Fruit fly (Drosophila melanogaster) whole organism, prepupa: ENCODE measurements around the gene CG14427.

Experiments
- CG10669 ChIP-seq: fragments of 200-800 bp; sonication (Bioruptor generic); optimal IDR thresholded peaks from 3 replicates; lab custom pipeline; 2018; ENCODE audit warnings: missing biosample characterization, mild to moderate bottlenecking, missing genetic modification characterization, moderate library complexity
- CG15336 ChIP-seq: fragments of 200-800 bp; sonication (Bioruptor generic); IDR thresholded peaks from 2 replicates; pipeline ENCODE4 v1.3.6; 2022; ENCODE audit warnings: missing biosample characterization, missing genetic modification characterization
- CG16779 ChIP-seq: fragments of 200-800 bp; sonication (Bioruptor generic); optimal IDR thresholded peaks from 3 replicates; lab custom pipeline; 2017; ENCODE audit warnings: missing biosample characterization, mild to moderate bottlenecking, missing genetic modification characterization
- CG3032 ChIP-seq: fragments of 200-800 bp; optimal IDR thresholded peaks from 2 replicates; lab custom pipeline; 2019; ENCODE audit warnings: missing biosample characterization, mild to moderate bottlenecking, missing genetic modification characterization, moderate library complexity
- CG31627 ChIP-seq: fragments of 200-800 bp; sonication (Bioruptor generic); optimal IDR thresholded peaks from 3 replicates; lab custom pipeline; 2016; ENCODE audit warnings: missing biosample characterization, missing genetic modification characterization
- CG34406 ChIP-seq: fragments of 200-800 bp; sonication (Bioruptor generic); optimal IDR thresholded peaks from 3 replicates; lab custom pipeline; 2016; ENCODE audit warnings: missing biosample characterization, missing genetic modification characterization
- CG4318 ChIP-seq: fragments of 200-800 bp; sonication (Bioruptor generic); optimal IDR thresholded peaks from 3 replicates; lab custom pipeline; 2017; ENCODE audit warnings: missing biosample characterization, mild to moderate bottlenecking, missing genetic modification characterization
- CG6163 ChIP-seq: fragments of 200-800 bp; sonication (Bioruptor generic); IDR thresholded peaks from 3 replicates; pipeline ENCODE4 v1.3.6; 2022; ENCODE audit warnings: missing biosample characterization, missing genetic modification characterization
- CG6276 ChIP-seq: fragments of 200-800 bp; sonication (Bioruptor generic); optimal IDR thresholded peaks from 2 replicates; lab custom pipeline; 2017; ENCODE audit warnings: missing biosample characterization, mild to moderate bottlenecking, missing genetic modification characterization
- CG6792 ChIP-seq: fragments of 200-800 bp; sonication (Bioruptor generic); optimal IDR thresholded peaks from 3 replicates; lab custom pipeline; 2016; ENCODE audit warnings: missing biosample characterization, missing genetic modification characterization
- CG6808 ChIP-seq: fragments of 200-800 bp; sonication (Bioruptor generic); optimal IDR thresholded peaks from 3 replicates; lab custom pipeline; 2017; ENCODE audit warnings: missing biosample characterization, missing genetic modification characterization, mild to moderate bottlenecking, moderate library complexity, missing genetic modification reagents
- CG6854 ChIP-seq: fragments of 200-800 bp; sonication (Bioruptor generic); optimal IDR thresholded peaks from 2 replicates; lab custom pipeline; 2017; ENCODE audit warnings: missing biosample characterization, mild to moderate bottlenecking, missing genetic modification characterization
- CG8119 ChIP-seq: fragments of 200-800 bp; sonication (Bioruptor generic); IDR thresholded peaks from 3 replicates; pipeline ENCODE4 v1.3.6; 2022; ENCODE audit warnings: missing biosample characterization, missing genetic modification characterization
- CG8319 ChIP-seq: fragments of 200-800 bp; sonication (Bioruptor generic); optimal IDR thresholded peaks from 3 replicates; lab custom pipeline; 2016; ENCODE audit warnings: missing biosample characterization, missing genetic modification characterization
- CG9139 ChIP-seq: fragments of 200-800 bp; sonication (Bioruptor generic); optimal IDR thresholded peaks from 3 replicates; lab custom pipeline; 2017; ENCODE audit warnings: missing biosample characterization, mild to moderate bottlenecking, missing genetic modification characterization
- Eip93F ChIP-seq: fragments of 200-800 bp; sonication (Bioruptor generic); optimal IDR thresholded peaks from 2 replicates; lab custom pipeline; 2016; ENCODE audit warnings: missing biosample characterization, mild to moderate bottlenecking, missing genetic modification characterization
- Ets21C ChIP-seq: fragments of 200-800 bp; sonication (Bioruptor generic); optimal IDR thresholded peaks from 3 replicates; lab custom pipeline; 2016; ENCODE audit warnings: missing biosample characterization, missing genetic modification characterization
- Ets96B ChIP-seq: fragments of 200-800 bp; optimal IDR thresholded peaks from 2 replicates; lab custom pipeline; 2019; ENCODE audit warnings: missing biosample characterization, mild to moderate bottlenecking, missing genetic modification characterization, moderate library complexity
- Hr38 ChIP-seq: sonication (Bioruptor generic); optimal IDR thresholded peaks from 2 replicates; lab custom pipeline; 2016; ENCODE audit warnings: missing biosample characterization, missing genetic modification characterization
- Hr39 ChIP-seq: fragments of 200-800 bp; sonication (Bioruptor generic); optimal IDR thresholded peaks from 2 replicates; lab custom pipeline; 2016; ENCODE audit warnings: missing biosample characterization, missing genetic modification characterization
- Hr4 ChIP-seq: fragments of 200-800 bp; sonication (Bioruptor generic); optimal IDR thresholded peaks from 3 replicates; lab custom pipeline; 2016; ENCODE audit warnings: missing biosample characterization, missing genetic modification characterization
- Lpt ChIP-seq: fragments of 200-800 bp; sonication (Bioruptor generic); optimal IDR thresholded peaks from 3 replicates; lab custom pipeline; 2016; ENCODE audit warnings: missing biosample characterization, missing genetic modification characterization
- OdsH ChIP-seq: fragments of 200-800 bp; sonication (Bioruptor generic); optimal IDR thresholded peaks from 3 replicates; lab custom pipeline; 2016; ENCODE audit warnings: missing biosample characterization, missing genetic modification characterization
- Smox ChIP-seq: fragments of 200-800 bp; sonication (Bioruptor generic); optimal IDR thresholded peaks from 3 replicates; lab custom pipeline; 2016; ENCODE audit warnings: missing biosample characterization, missing genetic modification characterization
- Sox102F ChIP-seq: fragments of 200-800 bp; sonication (Bioruptor generic); optimal IDR thresholded peaks from 2 replicates; lab custom pipeline; 2016; ENCODE audit warnings: missing biosample characterization, mild to moderate bottlenecking, missing genetic modification characterization
- acj6 ChIP-seq: fragments of 200-800 bp; sonication (Bioruptor generic); optimal IDR thresholded peaks from 3 replicates; lab custom pipeline; 2016; ENCODE audit warnings: missing biosample characterization, missing genetic modification characterization
- cyc ChIP-seq: fragments of 200-800 bp; sonication (Bioruptor generic); optimal IDR thresholded peaks from 3 replicates; lab custom pipeline; 2016; ENCODE audit warnings: missing biosample characterization, missing genetic modification characterization
- dac ChIP-seq: fragments of 200-800 bp; sonication (Bioruptor generic); optimal IDR thresholded peaks from 2 replicates; lab custom pipeline; 2017; ENCODE audit warnings: missing biosample characterization, mild to moderate bottlenecking, missing genetic modification characterization
- dsx ChIP-seq: fragments of 200-800 bp; optimal IDR thresholded peaks from 3 replicates; lab custom pipeline; 2019; ENCODE audit warnings: missing biosample characterization, mild to moderate bottlenecking, missing genetic modification characterization, moderate library complexity; ENCODE audit not compliant: poor library complexity, severe bottlenecking
- eg ChIP-seq: fragments of 200-800 bp; sonication (Bioruptor generic); IDR thresholded peaks from 3 replicates; pipeline ENCODE4 v1.3.6; 2022; ENCODE audit warnings: missing biosample characterization, missing genetic modification characterization
- esn ChIP-seq: fragments of 200-800 bp; sonication (Bioruptor generic); optimal IDR thresholded peaks from 2 replicates; lab custom pipeline; 2016; ENCODE audit warnings: missing biosample characterization, mild to moderate bottlenecking, missing genetic modification characterization, moderate library complexity
- fd59A ChIP-seq: fragments of 200-800 bp; sonication (Bioruptor generic); optimal IDR thresholded peaks from 2 replicates; lab custom pipeline; 2017; ENCODE audit warnings: missing biosample characterization, mild to moderate bottlenecking, missing genetic modification characterization, missing genetic modification reagents
- fd85E ChIP-seq: fragments of 200-800 bp; sonication (Bioruptor generic); optimal IDR thresholded peaks from 3 replicates; lab custom pipeline; 2016; ENCODE audit warnings: missing biosample characterization, missing genetic modification characterization
- lz ChIP-seq: fragments of 200-800 bp; sonication (Bioruptor generic); optimal IDR thresholded peaks from 3 replicates; lab custom pipeline; 2016; ENCODE audit warnings: missing biosample characterization, missing genetic modification characterization
- net ChIP-seq: fragments of 200-800 bp; sonication (Bioruptor generic); optimal IDR thresholded peaks from 3 replicates; lab custom pipeline; 2016; ENCODE audit warnings: missing biosample characterization, missing genetic modification characterization
- pdm3 ChIP-seq: fragments of 200-800 bp; sonication (Bioruptor generic); optimal IDR thresholded peaks from 3 replicates; lab custom pipeline; 2016; ENCODE audit warnings: missing biosample characterization, missing genetic modification characterization
- ss ChIP-seq, 2 experiments: fragments of 200-800 bp; sonication (Bioruptor generic); optimal IDR thresholded peaks; 2 replicates in 1 of 2; 3 replicates in 1 of 2; lab custom pipeline; 2017 to 2018; ENCODE audit warnings: mild to moderate bottlenecking in 2 of 2, missing biosample characterization in 2 of 2, missing genetic modification characterization in 2 of 2, moderate library complexity in 1 of 2
- svp ChIP-seq: fragments of 200-800 bp; sonication (Bioruptor generic); peaks from one replicate; lab custom pipeline; 2016; ENCODE audit warnings: missing biosample characterization, missing genetic modification characterization
- vri ChIP-seq: fragments of 200-800 bp; sonication (Bioruptor generic); optimal IDR thresholded peaks from 3 replicates; lab custom pipeline; 2016; ENCODE audit warnings: missing biosample characterization, mild to moderate bottlenecking, missing genetic modification characterization

CG14427 gene

DNA sequence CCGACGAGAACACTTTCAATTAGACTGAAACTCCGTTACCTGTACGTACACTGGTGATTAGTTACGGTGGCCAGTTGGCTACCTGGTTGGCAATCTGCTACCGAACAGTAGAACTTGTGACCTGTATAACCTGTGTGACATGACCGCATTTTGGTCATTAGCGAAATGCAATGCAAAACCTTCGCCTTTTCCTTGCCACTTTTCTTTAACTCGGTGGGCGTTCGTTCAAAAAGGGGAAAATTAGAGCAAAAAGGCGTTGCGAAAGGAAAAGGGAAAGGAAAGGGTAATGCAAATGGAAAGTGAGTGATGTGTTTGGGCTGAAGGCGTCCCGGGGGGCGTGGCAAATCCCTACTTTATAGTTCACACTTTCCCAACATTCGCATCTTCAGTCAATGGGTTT is 18.6 kb downstream of the CG14427 start:
- TF ChIP-seq lz (GFP tag; lab: Kevin White, UChicago) (no peak), net (GFP tag; lab: Kevin White, UChicago) (no peak), CG6163 (GFP tag; lab: Robert Waterston, UW) (no peak), cyc (GFP tag; lab: Kevin White, UChicago) (no peak), ss (GFP tag; optimal IDR thresholded peaks at IDR 0.05; lab: Kevin White, UChicago) (no peak), dac (GFP tag; lab: Kevin White, UChicago) (no peak), CG4318 (GFP tag; lab: Kevin White, UChicago) (no peak), Ets96B (tag; lab: Kevin White, UChicago) (no peak), CG15336 (GFP tag; lab: Robert Waterston, UW) (no peak), CG16779 (no peak), Lpt (no peak)

dm6 chrX:7063563-7063962 is 23.2 kb downstream of the CG14427 start:
- TF ChIP-seq Ets96B (tag; lab: Kevin White, UChicago): no peak
- no peak for TF ChIP-seq acj6 (GFP tag; lab: Kevin White, UChicago)
- no peak for TF ChIP-seq CG9139 (GFP tag; lab: Kevin White, UChicago)
- TF ChIP-seq CG8119 (GFP tag; lab: Robert Waterston, UW): no peak
- no peak for TF ChIP-seq CG8319 (GFP tag; lab: Kevin White, UChicago)
- no peak for TF ChIP-seq CG6854
- no peak for TF ChIP-seq vri (GFP tag; lab: Kevin White, UChicago)
- no peak for TF ChIP-seq CG3032
- TF ChIP-seq Hr39 (GFP tag; lab: Kevin White, UChicago): no peak
- TF ChIP-seq OdsH: no peak
- TF ChIP-seq CG34406 (GFP tag; lab: Kevin White, UChicago): no peak
- TF ChIP-seq Hr4 (GFP tag; lab: Kevin White, UChicago): no peak
- no peak for TF ChIP-seq CG6276 (GFP tag; lab: Kevin White, UChicago)
- no peak for TF ChIP-seq dsx (GFP tag; lab: Kevin White, UChicago)
- no peak for TF ChIP-seq CG31627 (GFP tag; lab: Kevin White, UChicago)
- TF ChIP-seq Eip93F: no peak

DNA sequence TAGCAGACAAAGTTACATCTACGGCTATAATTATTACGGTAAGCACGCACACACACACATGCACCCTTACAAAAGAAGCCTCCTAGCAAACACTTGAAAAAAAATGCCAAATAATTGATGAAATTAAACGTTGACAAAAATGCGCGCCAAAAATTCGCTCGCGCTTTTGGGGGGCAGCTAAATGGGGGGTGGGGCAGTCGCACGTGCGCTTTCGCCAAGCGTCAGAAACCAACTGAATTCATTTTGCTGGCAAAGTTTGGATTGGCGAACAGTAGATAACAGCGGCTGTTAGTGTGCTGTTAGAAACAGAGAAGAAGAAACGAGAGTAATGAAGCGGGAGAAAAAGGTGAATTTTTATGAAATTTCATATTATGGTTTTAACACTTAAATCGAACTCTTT is 25.4 kb downstream of the CG14427 start, which contains the start of gene CG12541:
CG12541 (minus strand) TSS at position 218 of the 400 bp plus-strand sequence.
- TF ChIP-seq svp (no peak), CG10669 (GFP tag; lab: Kevin White, UChicago) (peak; percentile 51), pdm3 (peak; percentile 13), CG6163 (GFP tag; lab: Robert Waterston, UW) (0 out of 3 replicates have a peak, but pooled peaks have one; percentile 19)
- TF ChIP-seq, all 60 proteins: peak for 3

DNA sequence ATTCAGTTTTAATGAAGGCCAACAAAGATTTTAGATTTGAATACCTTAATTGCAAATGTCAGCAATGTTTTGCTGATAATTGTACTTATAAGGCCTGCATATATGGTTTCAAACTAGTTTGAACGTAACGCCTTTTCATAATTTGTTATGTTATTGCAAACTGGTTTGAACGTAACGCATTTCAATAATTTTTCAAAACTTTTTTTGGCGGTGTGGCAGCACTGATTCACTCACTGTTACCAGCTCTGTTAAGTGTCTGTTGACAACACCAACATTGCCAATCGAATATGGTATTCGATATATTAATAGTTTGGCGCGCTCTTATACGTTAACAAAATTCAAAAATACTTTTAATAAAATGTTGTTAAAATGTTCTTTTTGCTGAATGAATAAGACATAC is 26.2 kb downstream of the CG14427 start:
- TF ChIP-seq Hr38 (GFP tag; lab: Kevin White, UChicago) (no peak), fd85E (GFP tag; lab: Kevin White, UChicago) (no peak), Smox (no peak), CG6792 (no peak), Ets21C (GFP tag; lab: Kevin White, UChicago) (no peak), CG6808 (GFP tag; lab: Kevin White, UChicago) (no peak), Sox102F (GFP tag; lab: Kevin White, UChicago) (no peak), eg (GFP tag; lab: Robert Waterston, UW) (no peak), esn (GFP tag; lab: Kevin White, UChicago) (no peak), CG16779 (no peak), fd59A (GFP tag; lab: Kevin White, UChicago) (no peak)
